Worm (Caenorhabditis elegans) whole organism, mixed stage, embryonic: ENCODE results near the gene wdr-60.

Experiments used
- M03D4.4 ChIP-seq: sonication (generic microtip); optimal IDR thresholded peaks from 2 replicates; lab custom pipeline; 2017; ENCODE audit warnings: mild to moderate bottlenecking, missing genetic modification characterization, missing compliant biosample characterization
- bed-3 ChIP-seq: fragments of 200-800 bp; sonication (Bioruptor generic); optimal IDR thresholded peaks from 3 replicates; lab custom pipeline; 2018; ENCODE audit warnings: mild to moderate bottlenecking, missing genetic modification characterization, moderate library complexity, missing compliant biosample characterization
- blmp-1 ChIP-seq: fragments of 150-350 bp; optimal IDR thresholded peaks from 2 replicates; lab custom pipeline; 2014; ENCODE audit warnings: missing biosample characterization, missing genetic modification characterization
- ceh-39 ChIP-seq: fragments of 150-350 bp; optimal IDR thresholded peaks from 2 replicates; lab custom pipeline; 2014; ENCODE audit warnings: missing biosample characterization, missing genetic modification characterization
- ceh-43 ChIP-seq: fragments of 200-800 bp; sonication (Bioruptor generic); optimal IDR thresholded peaks from 2 replicates; lab custom pipeline; 2018; ENCODE audit warnings: mild to moderate bottlenecking, missing genetic modification characterization, moderate library complexity, missing compliant biosample characterization
- ceh-83 ChIP-seq: fragments of 200-800 bp; sonication (Bioruptor generic); optimal IDR thresholded peaks from 2 replicates; lab custom pipeline; 2018; ENCODE audit warnings: mild to moderate bottlenecking, missing genetic modification characterization, missing compliant biosample characterization
- ces-1 ChIP-seq: fragments of 150-350 bp; optimal IDR thresholded peaks from 2 replicates; lab custom pipeline; 2014; ENCODE audit warnings: missing biosample characterization, missing genetic modification reagents, missing genetic modification characterization
- cnd-1 ChIP-seq: fragments of 200-800 bp; sonication (Bioruptor generic); optimal IDR thresholded peaks from 2 replicates; lab custom pipeline; 2018; ENCODE audit warnings: mild to moderate bottlenecking, missing genetic modification characterization, missing compliant biosample characterization
- drap-1 ChIP-seq: fragments of 200-800 bp; sonication (Bioruptor generic); optimal IDR thresholded peaks from 3 replicates; lab custom pipeline; 2018; ENCODE audit warnings: mild to moderate bottlenecking, missing genetic modification characterization, missing compliant biosample characterization
- elt-1 ChIP-seq: sonication (generic microtip); optimal IDR thresholded peaks from 2 replicates; lab custom pipeline; 2017; ENCODE audit warnings: missing genetic modification characterization, mild to moderate bottlenecking, missing compliant biosample characterization, antibody characterized with exemption, moderate library complexity, borderline replicate concordance; ENCODE audit not compliant: insufficient read depth
- elt-3 ChIP-seq: fragments of 150-350 bp; optimal IDR thresholded peaks from 2 replicates; lab custom pipeline; 2014; ENCODE audit warnings: missing biosample characterization, missing genetic modification characterization
- flh-1 ChIP-seq: fragments of 200-800 bp; sonication (Bioruptor generic); optimal IDR thresholded peaks from 2 replicates; lab custom pipeline; 2018; ENCODE audit warnings: mild to moderate bottlenecking, missing genetic modification characterization, moderate library complexity, missing compliant biosample characterization
- ham-2 ChIP-seq: fragments of 200-800 bp; sonication (Bioruptor generic); optimal IDR thresholded peaks from 2 replicates; lab custom pipeline; 2018; ENCODE audit warnings: mild to moderate bottlenecking, missing genetic modification characterization, missing compliant biosample characterization
- hlh-1 ChIP-seq: fragments of 150-350 bp; optimal IDR thresholded peaks from 2 replicates; lab custom pipeline; 2014; ENCODE audit warnings: missing biosample characterization, missing genetic modification reagents, missing genetic modification characterization
- lin-13 ChIP-seq: fragments of 150-350 bp; optimal IDR thresholded peaks from 2 replicates; lab custom pipeline; 2014; ENCODE audit warnings: missing biosample characterization, missing genetic modification characterization
- lin-32 ChIP-seq: fragments of 200-800 bp; sonication (Bioruptor generic); optimal IDR thresholded peaks from 2 replicates; lab custom pipeline; 2018; ENCODE audit warnings: mild to moderate bottlenecking, missing genetic modification characterization, missing compliant biosample characterization
- lsy-2 ChIP-seq: fragments of 150-350 bp; optimal IDR thresholded peaks from 2 replicates; lab custom pipeline; 2014; ENCODE audit warnings: missing biosample characterization, missing genetic modification characterization
- mab-5 ChIP-seq: fragments of 150-350 bp; optimal IDR thresholded peaks from 2 replicates; lab custom pipeline; 2014; ENCODE audit warnings: missing biosample characterization, missing genetic modification characterization
- mep-1 ChIP-seq: fragments of 150-350 bp; optimal IDR thresholded peaks from 2 replicates; lab custom pipeline; 2017; ENCODE audit warnings: missing biosample characterization, missing genetic modification reagents, missing genetic modification characterization, inconsistent platforms
- mls-2 ChIP-seq: sonication (generic microtip); optimal IDR thresholded peaks from 2 replicates; lab custom pipeline; 2016; ENCODE audit warnings: mild to moderate bottlenecking, missing genetic modification characterization, moderate library complexity, missing compliant biosample characterization
- nhr-12 ChIP-seq: fragments of 150-350 bp; optimal IDR thresholded peaks from 2 replicates; lab custom pipeline; 2014; ENCODE audit warnings: missing biosample characterization, missing genetic modification characterization
- nhr-2 ChIP-seq: fragments of 150-350 bp; optimal IDR thresholded peaks from 2 replicates; lab custom pipeline; 2014; ENCODE audit warnings: missing biosample characterization, missing genetic modification characterization
- nhr-237 ChIP-seq: fragments of 150-350 bp; optimal IDR thresholded peaks from 2 replicates; lab custom pipeline; 2014; ENCODE audit warnings: missing biosample characterization, missing genetic modification characterization
- nhr-28 ChIP-seq: fragments of 150-350 bp; optimal IDR thresholded peaks from 2 replicates; lab custom pipeline; 2014; ENCODE audit warnings: missing biosample characterization, missing genetic modification characterization
- nhr-76 ChIP-seq: sonication (generic microtip); optimal IDR thresholded peaks from 2 replicates; lab custom pipeline; 2017; ENCODE audit warnings: missing biosample characterization, missing genetic modification characterization
- pha-4 ChIP-seq: fragments of 150-350 bp; optimal IDR thresholded peaks from 2 replicates; lab custom pipeline; 2018; ENCODE audit warnings: missing biosample characterization, missing genetic modification reagents, missing genetic modification characterization
- sem-2 ChIP-seq: fragments of 200-800 bp; sonication (Bioruptor generic); optimal IDR thresholded peaks from 2 replicates; lab custom pipeline; 2018; ENCODE audit warnings: mild to moderate bottlenecking, missing genetic modification characterization, missing compliant biosample characterization
- snpc-4 ChIP-seq: fragments of 150-350 bp; optimal IDR thresholded peaks from 2 replicates; lab custom pipeline; 2014; ENCODE audit warnings: missing biosample characterization, missing genetic modification characterization
- sptf-1 ChIP-seq: sonication (generic microtip); optimal IDR thresholded peaks from 2 replicates; lab custom pipeline; 2017; ENCODE audit warnings: mild to moderate bottlenecking, missing genetic modification characterization, moderate library complexity, missing compliant biosample characterization
- tbx-8 ChIP-seq: fragments of 200-800 bp; sonication (Bioruptor generic); optimal IDR thresholded peaks from 2 replicates; lab custom pipeline; 2018; ENCODE audit warnings: mild to moderate bottlenecking, missing genetic modification characterization, moderate library complexity, missing compliant biosample characterization
- unc-120 ChIP-seq: sonication (generic microtip); optimal IDR thresholded peaks from 2 replicates; lab custom pipeline; 2017; ENCODE audit warnings: missing genetic modification characterization, missing compliant biosample characterization; ENCODE audit not compliant: poor library complexity, severe bottlenecking
- unc-39 ChIP-seq: fragments of 150-350 bp; optimal IDR thresholded peaks from 2 replicates; lab custom pipeline; 2014; ENCODE audit warnings: missing biosample characterization, missing genetic modification characterization
- unc-62 ChIP-seq: fragments of 150-350 bp; optimal IDR thresholded peaks from 2 replicates; lab custom pipeline; 2014; ENCODE audit warnings: missing biosample characterization, missing genetic modification reagents, missing genetic modification characterization
- zip-8 ChIP-seq: fragments of 150-350 bp; optimal IDR thresholded peaks from 2 replicates; lab custom pipeline; 2014; ENCODE audit warnings: missing biosample characterization, missing genetic modification characterization
- ztf-11 ChIP-seq: fragments of 150-350 bp; optimal IDR thresholded peaks from 2 replicates; lab custom pipeline; 2014; ENCODE audit warnings: missing biosample characterization, missing genetic modification characterization

wdr-60 gene

DNA sequence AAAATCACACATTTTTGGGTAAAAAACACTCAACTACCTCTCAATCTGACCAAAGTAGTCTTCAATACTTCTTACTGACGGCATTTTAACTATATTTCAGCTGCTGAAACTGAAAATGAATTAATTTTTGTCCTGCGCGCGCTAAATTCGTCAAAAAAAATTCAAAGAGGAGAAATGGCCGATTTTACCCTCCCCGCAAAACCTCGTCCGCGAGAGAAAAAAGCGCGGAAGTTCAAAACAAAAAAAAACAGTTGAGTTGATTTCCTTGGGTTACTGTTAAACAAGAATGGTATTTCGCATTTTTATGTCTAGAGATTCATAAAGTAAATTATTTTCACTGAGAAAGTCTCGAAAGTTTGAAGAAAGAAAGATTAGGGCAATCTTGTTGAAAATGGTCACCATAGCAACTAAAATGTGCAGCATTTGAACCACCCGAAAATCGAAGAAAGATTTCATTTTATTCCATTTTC lies at the start of gene wdr-60, which contains the start of gene C27F2.10:
Gene wdr-60 (plus strand): TSS at position 420 of the 470 bp plus-strand sequence.
Gene C27F2.10 (minus strand): TSS at position 109 of the 470 bp plus-strand sequence.
- no peak for TF ChIP-seq unc-39 (tag; lab: Kevin White, UChicago)
- TF ChIP-seq lin-32: no peak
- no peak for TF ChIP-seq drap-1
- peak; percentile 8 for TF ChIP-seq lin-13 (tag; lab: Kevin White, UChicago)
- TF ChIP-seq lsy-2 (tag; lab: Kevin White, UChicago): no peak
- TF ChIP-seq zip-8 (tag; lab: Kevin White, UChicago): no peak
- TF ChIP-seq nhr-76 (tag; lab: Kevin White, UChicago): no peak
- TF ChIP-seq ceh-83 (GFP tag; lab: Kevin White, UChicago): no peak
- no peak for TF ChIP-seq nhr-28 (tag; lab: Kevin White, UChicago)
- peak; percentile 3 for TF ChIP-seq mep-1 (tag; lab: Kevin White, UChicago)
- no peak for TF ChIP-seq ham-2 (GFP tag; lab: Kevin White, UChicago)
- no peak for TF ChIP-seq mab-5
- TF ChIP-seq, all 35 proteins: peak for 2

DNA sequence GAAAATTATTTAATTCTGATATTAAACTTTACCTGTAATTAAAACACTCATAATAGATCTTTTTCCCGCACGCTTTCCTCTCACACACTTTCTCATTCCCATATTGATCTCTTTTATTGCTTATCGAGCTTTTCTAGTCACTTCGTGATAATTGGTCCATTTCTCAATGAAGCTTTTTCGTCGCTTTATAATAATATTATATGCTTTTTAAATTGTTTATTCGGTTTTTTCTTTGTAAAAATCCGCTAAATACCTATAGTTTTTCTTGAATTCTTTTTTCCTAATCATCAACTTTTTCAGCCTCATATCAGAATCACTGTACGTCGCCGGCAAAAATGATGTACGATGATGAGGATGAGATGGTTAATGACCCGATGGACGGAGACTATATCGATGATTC lies 47.7 kb upstream of the wdr-60 start, which contains the start of gene rpb-2:
Gene rpb-2 (plus strand): TSS at position 301 of the 400 bp plus-strand sequence.
- no peak for TF ChIP-seq nhr-76 (tag; lab: Kevin White, UChicago)
- TF ChIP-seq unc-39 (tag; lab: Kevin White, UChicago): no peak
- no peak for TF ChIP-seq drap-1
- TF ChIP-seq lin-13 (tag; lab: Kevin White, UChicago): no peak
- TF ChIP-seq ces-1: no peak
- no peak for TF ChIP-seq ceh-83 (GFP tag; lab: Kevin White, UChicago)
- no peak for TF ChIP-seq unc-62
- TF ChIP-seq bed-3 (GFP tag; lab: Kevin White, UChicago): no peak
- TF ChIP-seq unc-120 (tag; lab: Kevin White, UChicago): no peak
- TF ChIP-seq, all 35 proteins: peak for 0

DNA sequence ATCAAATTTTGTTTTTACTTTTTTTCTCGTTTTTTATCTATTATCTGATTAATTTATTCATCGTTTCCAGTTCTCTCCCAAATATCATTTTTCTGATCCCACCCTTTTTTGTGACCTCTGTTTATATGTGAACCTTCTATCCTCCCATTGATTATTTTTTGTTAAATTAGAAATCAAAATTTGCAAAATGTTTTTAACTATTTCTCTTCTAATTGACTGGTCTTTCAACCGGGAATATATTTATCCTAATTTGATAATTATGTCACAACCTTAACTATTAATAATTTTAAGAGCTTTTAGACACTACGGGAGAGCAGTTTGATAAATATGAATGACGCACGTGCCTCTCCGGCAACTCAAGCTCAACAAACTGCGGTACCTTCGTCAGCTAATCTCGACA lies 42.8 kb upstream of the wdr-60 start, which contains the start of gene ntl-9:
Gene ntl-9 (plus strand): TSS at position 301 of the 400 bp plus-strand sequence.
- TF ChIP-seq unc-39 (tag; lab: Kevin White, UChicago): no peak
- no peak for TF ChIP-seq ceh-39 (tag; lab: Kevin White, UChicago)
- TF ChIP-seq sem-2 (GFP tag; lab: Kevin White, UChicago): no peak
- TF ChIP-seq elt-1 (tag; lab: Kevin White, UChicago): no peak
- TF ChIP-seq cnd-1 (tag; lab: Kevin White, UChicago): no peak
- no peak for TF ChIP-seq ztf-11 (tag; lab: Kevin White, UChicago)
- no peak for TF ChIP-seq M03D4.4
- TF ChIP-seq nhr-76 (tag; lab: Kevin White, UChicago): no peak
- TF ChIP-seq zip-8 (tag; lab: Kevin White, UChicago): no peak
- no peak for TF ChIP-seq lin-13 (tag; lab: Kevin White, UChicago)
- TF ChIP-seq bed-3 (GFP tag; lab: Kevin White, UChicago): no peak
- TF ChIP-seq, all 35 proteins: peak for 0

DNA sequence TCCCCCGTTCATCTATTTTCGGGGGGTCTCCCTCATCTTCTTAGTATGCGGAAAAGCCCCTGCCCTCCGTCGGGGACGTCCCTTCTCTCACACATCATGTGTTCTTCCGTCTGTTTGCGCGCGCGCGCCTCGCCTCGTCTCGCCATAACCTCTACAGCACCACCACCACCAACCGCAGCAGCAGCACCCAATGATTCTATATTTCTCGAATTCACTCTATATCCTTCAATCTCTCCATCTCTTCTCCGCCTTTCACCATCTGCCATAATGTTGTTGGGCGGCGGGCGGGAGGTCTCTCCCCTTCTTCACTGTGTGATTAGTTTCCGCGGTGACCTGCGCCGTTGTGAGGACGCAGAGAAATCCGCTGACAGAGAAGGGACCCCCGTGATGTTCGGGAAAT lies 39.7 kb upstream of the wdr-60 start:
- TF ChIP-seq mep-1 (tag; lab: Kevin White, UChicago) (peak; percentile 52), ham-2 (GFP tag; lab: Kevin White, UChicago) (peak; percentile 80), elt-3 (tag; lab: Kevin White, UChicago) (no peak), ceh-39 (tag; lab: Kevin White, UChicago) (no peak), sptf-1 (tag; lab: Kevin White, UChicago) (peak; percentile 84), lin-13 (tag; lab: Kevin White, UChicago) (no peak), ztf-11 (tag; lab: Kevin White, UChicago) (peak; percentile 83), nhr-28 (tag; lab: Kevin White, UChicago) (no peak), unc-62 (peak; percentile 71), pha-4 (tag; lab: Kevin White, UChicago) (no peak), unc-39 (tag; lab: Kevin White, UChicago) (no peak), mab-5 (no peak), drap-1 (peak; percentile 57), snpc-4 (tag; lab: Kevin White, UChicago) (no peak), lsy-2 (tag; lab: Kevin White, UChicago) (no peak), ceh-83 (GFP tag; lab: Kevin White, UChicago) (peak; percentile 78), nhr-2 (tag; lab: Kevin White, UChicago) (no peak), cnd-1 (tag; lab: Kevin White, UChicago) (peak; percentile 91), hlh-1 (peak; percentile 15), ceh-43 (GFP tag; lab: Kevin White, UChicago) (peak; percentile 58), ces-1 (peak; percentile 71), elt-1 (tag; lab: Kevin White, UChicago) (no peak), nhr-12 (tag; lab: Kevin White, UChicago) (no peak), nhr-76 (tag; lab: Kevin White, UChicago) (no peak), mls-2 (tag; lab: Kevin White, UChicago) (peak; percentile 86), nhr-237 (tag; lab: Kevin White, UChicago) (no peak), sem-2 (GFP tag; lab: Kevin White, UChicago) (peak; percentile 29), tbx-8 (GFP tag; lab: Kevin White, UChicago) (peak; percentile 43), bed-3 (GFP tag; lab: Kevin White, UChicago) (no peak), lin-32 (peak; percentile 20), M03D4.4 (peak; percentile 73), flh-1 (no peak), blmp-1 (no peak), unc-120 (tag; lab: Kevin White, UChicago) (peak; percentile 64), zip-8 (tag; lab: Kevin White, UChicago) (no peak)
